Fruit fly (Drosophila melanogaster) whole organism: ENCODE data around the gene bb8.

ENCODE experiments used
- CG8478 ChIP-seq: fragments of >200 bp; optimal IDR thresholded peaks from 2 replicates; lab custom pipeline; 2018; ENCODE audit warnings: inconsistent platforms
- Dll ChIP-seq: fragments of >200 bp; optimal IDR thresholded peaks from 2 replicates; lab custom pipeline; 2017
- EcR ChIP-seq, 2 experiments: fragments of >200 bp; optimal IDR thresholded peaks; 2 replicates each; lab custom pipeline; 2017; ENCODE audit warnings: missing biosample characterization in 2 of 2, missing genetic modification characterization in 2 of 2, missing genetic modification reagents in 2 of 2
- pan ChIP-seq: fragments of >200 bp; optimal IDR thresholded peaks from 2 replicates; lab custom pipeline; 2017
- psq ChIP-seq: fragments of >200 bp; optimal IDR thresholded peaks from 2 replicates; lab custom pipeline; 2017
- usp ChIP-seq: fragments of >200 bp; optimal IDR thresholded peaks from 2 replicates; lab custom pipeline; 2017; ENCODE audit warnings: missing biosample characterization, missing genetic modification characterization, mixed read lengths

dm6 chr3R:23280806-23281257 is 9.2 kb downstream of the bb8 start, which contains the start of the genes orb and Cdc16:
- TF ChIP-seq EcR (GFP tag; optimal IDR thresholded peaks at IDR 0.05; lab: Kevin White, UChicago) (no peak), usp (no peak), psq (lab: Kevin White, UChicago) (no peak), CG8478 (no peak), pan (lab: Kevin White, UChicago) (no peak), Dll (lab: Kevin White, UChicago) (no peak)
